Fruit fly (Drosophila melanogaster): ENCODE measurements around the gene CG32579.

CG32579 gene

dm6 chrX:16332615-16333288, 9.7 kb downstream of the CG32579 start (continued):
- TF ChIP-seq pum (GFP tag; optimal IDR thresholded peaks at IDR 0.05), result peak; percentile 93
- peak; percentile 94 for TF ChIP-seq Antp (GFP tag; optimal IDR thresholded peaks at IDR 0.05)
- peak; percentile 98 for TF ChIP-seq CG12659 (GFP tag; optimal IDR thresholded peaks at IDR 0.05)
- peak; percentile 96 for TF ChIP-seq CG18476 (GFP tag; optimal IDR thresholded peaks at IDR 0.05)
- peak; percentile 74; the same call in 1 of the 2 replicates for TF ChIP-seq MBD-R2 (GFP tag; IDR thresholded peaks at IDR 0.05)
- no peak for TF ChIP-seq Doc2 (GFP tag; IDR thresholded peaks at IDR 0.05)
- TF ChIP-seq Dip3 (GFP tag; optimal IDR thresholded peaks at IDR 0.05), result peak; percentile 96
- TF ChIP-seq Nf-YA (GFP tag; IDR thresholded peaks at IDR 0.05), result peak; percentile 86
- no peak for TF ChIP-seq Doc3 (GFP tag; IDR thresholded peaks at IDR 0.05; ENCODE audit: partially characterized antibody)
- no peak for TF ChIP-seq fru (optimal IDR thresholded peaks at IDR 0.05)
- TF ChIP-seq CG14965 (GFP tag; optimal IDR thresholded peaks at IDR 0.05; ENCODE audit: borderline replicate concordance), result peak; percentile 71
- peak; percentile 88 for TF ChIP-seq HLH3B (GFP tag; IDR thresholded peaks at IDR 0.05)
- peak; percentile 93 for TF ChIP-seq CG3407 (GFP tag; optimal IDR thresholded peaks at IDR 0.05)
- peak; percentile 88 to 96 for TF ChIP-seq Pdp1 (GFP tag; optimal IDR thresholded peaks at IDR 0.05)
- TF ChIP-seq CG31224 (GFP tag; IDR thresholded peaks at IDR 0.05), result peak; percentile 88
- TF ChIP-seq NC2α (GFP tag; optimal IDR thresholded peaks at IDR 0.05), result peak; percentile 92
- peak; percentile 73 for TF ChIP-seq CG31388 (GFP tag; optimal IDR thresholded peaks at IDR 0.05)
- peak; percentile 46 for TF ChIP-seq stwl (tag; optimal IDR thresholded peaks at IDR 0.05)
- TF ChIP-seq CG1233 (GFP tag; optimal IDR thresholded peaks at IDR 0.05), result peak; percentile 97
- peak; percentile 92 for TF ChIP-seq btn (GFP tag; optimal IDR thresholded peaks at IDR 0.05)
- peak; percentile 91 for TF ChIP-seq CG32767 (GFP tag; IDR thresholded peaks at IDR 0.05)
- TF ChIP-seq Lhr (GFP tag; optimal IDR thresholded peaks at IDR 0.05), result peak; percentile 86
- TF ChIP-seq gcm2 (GFP tag; optimal IDR thresholded peaks at IDR 0.05), result peak; percentile 86
- TF ChIP-seq Dip2 (GFP tag; IDR thresholded peaks at IDR 0.05), result no peak; the same call in 1 of the 2 replicates
- TF ChIP-seq CG9727 (GFP tag; optimal IDR thresholded peaks at IDR 0.05), result peak; percentile 98
- TF ChIP-seq Sox102F (GFP tag; optimal IDR thresholded peaks at IDR 0.05), result peak; percentile 95
- TF ChIP-seq CG34224 (GFP tag; IDR thresholded peaks at IDR 0.05; ENCODE audit: partially characterized antibody), result no peak
- peak; percentile 91 for TF ChIP-seq nom (GFP tag; optimal IDR thresholded peaks at IDR 0.05)
- TF ChIP-seq CG10959 (GFP tag; IDR thresholded peaks at IDR 0.05), result peak; percentile 81
- TF ChIP-seq lmd (GFP tag; IDR thresholded peaks at IDR 0.05), result peak; percentile 95
- TF ChIP-seq ftz-f1 (GFP tag; optimal IDR thresholded peaks at IDR 0.05), result no peak
- TF ChIP-seq eve (GFP tag; optimal IDR thresholded peaks at IDR 0.05), result no peak
- peak; percentile 78; the same call in 2 of the 3 replicates for TF ChIP-seq CG6175 (GFP tag; IDR thresholded peaks at IDR 0.05)
- peak; percentile 73 for TF ChIP-seq ap (GFP tag; IDR thresholded peaks at IDR 0.05)
- TF ChIP-seq CG12744 (GFP tag; optimal IDR thresholded peaks at IDR 0.05), result peak; percentile 91
- TF ChIP-seq CG1647 (GFP tag; optimal IDR thresholded peaks at IDR 0.05), result peak; percentile 92
- peak; percentile 94 for TF ChIP-seq Xrp1 (GFP tag; IDR thresholded peaks at IDR 0.05)
- peak; percentile 97 for TF ChIP-seq CG10209 (GFP tag; optimal IDR thresholded peaks at IDR 0.05)
- peak; percentile 87 for TF ChIP-seq cg (GFP tag; optimal IDR thresholded peaks at IDR 0.05)
- TF ChIP-seq CG17568 (GFP tag; optimal IDR thresholded peaks at IDR 0.05), result peak; percentile 93
- no peak for TF ChIP-seq Elba2 (GFP tag; optimal IDR thresholded peaks at IDR 0.05)
- peak; percentile 62 for TF ChIP-seq Kr (GFP tag; optimal IDR thresholded peaks at IDR 0.05)
- TF ChIP-seq CG18764 (GFP tag; optimal IDR thresholded peaks at IDR 0.05), result peak; percentile 87
- TF ChIP-seq trem (tag; optimal IDR thresholded peaks at IDR 0.05), result peak; percentile 89
- TF ChIP-seq CG8089 (GFP tag; optimal IDR thresholded peaks at IDR 0.05), result peak; percentile 90
- peak; percentile 94 for TF ChIP-seq NK7.1 (GFP tag; optimal IDR thresholded peaks at IDR 0.05)
- peak; percentile 97 for TF ChIP-seq lab (GFP tag; optimal IDR thresholded peaks at IDR 0.05)
- peak; percentile 54 for TF ChIP-seq CG4617 (GFP tag; optimal IDR thresholded peaks at IDR 0.05; ENCODE audit: borderline replicate concordance)
- TF ChIP-seq D (optimal IDR thresholded peaks at IDR 0.05), result no peak
- TF ChIP-seq D (GFP tag; optimal IDR thresholded peaks at IDR 0.05), result peak; percentile 96
